Fruit fly (Drosophila melanogaster) Kc167 (cell line): Measurements from ENCODE around the gene repo.

ENCODE experiments used
- Myc ChIP-seq: fragments of >200 bp; optimal IDR thresholded peaks from 2 replicates; lab custom pipeline; 2017; ENCODE audit warnings: missing external identifiers
- Sin3A ChIP-seq: fragments of >200 bp; optimal IDR thresholded peaks from 2 replicates; lab custom pipeline; 2018; ENCODE audit warnings: missing external identifiers
- h ChIP-seq: fragments of >200 bp; optimal IDR thresholded peaks from 3 replicates; lab custom pipeline; 2018; ENCODE audit warnings: missing external identifiers
- psq ChIP-seq: fragments of >200 bp; optimal IDR thresholded peaks from 2 replicates; lab custom pipeline; 2017; ENCODE audit warnings: missing external identifiers
- ttk ChIP-seq: sonication (Bioruptor generic); optimal IDR thresholded peaks from 2 replicates; lab custom pipeline; 2017; ENCODE audit warnings: missing external identifiers

DNA sequence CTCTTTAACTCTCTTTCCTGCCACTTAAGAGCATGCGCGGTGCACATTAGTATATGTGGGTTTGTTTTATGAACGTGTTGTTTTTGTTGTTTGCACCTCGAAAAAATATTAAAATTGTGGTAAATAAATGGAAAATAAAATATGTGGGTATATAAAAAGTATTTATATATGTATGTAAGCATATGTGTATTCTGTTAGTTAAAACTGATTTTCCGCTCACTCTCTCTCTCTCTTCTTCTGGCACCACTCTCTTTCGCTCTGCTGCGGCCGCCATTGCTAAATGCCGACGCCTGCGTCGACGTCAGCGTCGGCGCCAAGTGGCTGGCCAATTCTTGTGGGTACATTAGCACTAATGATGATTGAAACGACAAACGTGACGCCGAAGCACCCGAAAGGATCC is 29.3 kb downstream of the repo start:
- TF ChIP-seq Sin3A (lab: Kevin White, UChicago) = no peak
- no peak for TF ChIP-seq h (lab: Kevin White, UChicago)
- no peak for TF ChIP-seq ttk
- no peak for TF ChIP-seq Myc (lab: Kevin White, UChicago)
- no peak for TF ChIP-seq psq (lab: Kevin White, UChicago)
